Worm (Caenorhabditis elegans) whole organism, late embryonic: Measurements from ENCODE around the gene fkb-3.

Experiments used
- C38D4.7 ChIP-seq: fragments of 200-800 bp; sonication (Bioruptor generic); optimal IDR thresholded peaks from 2 replicates; lab custom pipeline; 2018; ENCODE audit warnings: mild to moderate bottlenecking, missing genetic modification characterization, moderate library complexity, missing compliant biosample characterization
- K02D7.2 ChIP-seq: sonication (generic microtip); optimal IDR thresholded peaks from 2 replicates; lab custom pipeline; 2017; ENCODE audit warnings: mild to moderate bottlenecking, missing genetic modification characterization, missing compliant biosample characterization
- K09A11.1 ChIP-seq: sonication (generic microtip); optimal IDR thresholded peaks from 2 replicates; lab custom pipeline; 2017; ENCODE audit warnings: antibody characterized with exemption, mild to moderate bottlenecking, missing genetic modification characterization, missing compliant biosample characterization; ENCODE audit not compliant: insufficient read depth
- ama-1 ChIP-seq: fragments of 150-350 bp; optimal IDR thresholded peaks from 2 replicates; lab custom pipeline; 2014
- ceh-14 ChIP-seq: sonication (generic microtip); optimal IDR thresholded peaks from 2 replicates; lab custom pipeline; 2016; ENCODE audit warnings: missing genotype, missing genetic modification characterization, missing compliant biosample characterization
- ceh-19 ChIP-seq: fragments of 200-800 bp; sonication (Bioruptor generic); optimal IDR thresholded peaks from 2 replicates; lab custom pipeline; 2018; ENCODE audit warnings: mild to moderate bottlenecking, missing genetic modification characterization, missing compliant biosample characterization
- ceh-22 ChIP-seq: sonication (generic microtip); optimal IDR thresholded peaks from 2 replicates; lab custom pipeline; 2017; ENCODE audit warnings: missing biosample characterization, missing genetic modification characterization
- ceh-24 ChIP-seq: sonication (generic microtip); optimal IDR thresholded peaks from 2 replicates; lab custom pipeline; 2016; ENCODE audit warnings: mild to moderate bottlenecking, missing genetic modification characterization, missing compliant biosample characterization
- ceh-30 ChIP-seq: fragments of 150-350 bp; optimal IDR thresholded peaks from 2 replicates; lab custom pipeline; 2014; ENCODE audit warnings: missing biosample characterization, missing genetic modification characterization
- ceh-48 ChIP-seq: sonication (generic microtip); optimal IDR thresholded peaks from 2 replicates; lab custom pipeline; 2016; ENCODE audit warnings: missing genetic modification characterization, inconsistent platforms, missing compliant biosample characterization
- ceh-6 ChIP-seq: fragments of 200-800 bp; sonication (Bioruptor generic); optimal IDR thresholded peaks from 2 replicates; lab custom pipeline; 2018; ENCODE audit warnings: mild to moderate bottlenecking, missing genetic modification characterization, missing compliant biosample characterization
- dmd-4 ChIP-seq: sonication (generic microtip); optimal IDR thresholded peaks from 2 replicates; lab custom pipeline; 2016; ENCODE audit warnings: borderline replicate concordance, missing genetic modification characterization, missing compliant biosample characterization
- dve-1 ChIP-seq: sonication (generic microtip); optimal IDR thresholded peaks from 2 replicates; lab custom pipeline; 2017; ENCODE audit warnings: antibody characterized with exemption, mild to moderate bottlenecking, missing genetic modification characterization, missing compliant biosample characterization
- elt-4 ChIP-seq: sonication (generic microtip); optimal IDR thresholded peaks from 2 replicates; lab custom pipeline; 2016; ENCODE audit warnings: missing genetic modification characterization, missing compliant biosample characterization
- ets-4 ChIP-seq: sonication (generic microtip); optimal IDR thresholded peaks from 2 replicates; lab custom pipeline; 2016; ENCODE audit warnings: missing genetic modification characterization, missing compliant biosample characterization
- fax-1 ChIP-seq: sonication (generic microtip); optimal IDR thresholded peaks from 2 replicates; lab custom pipeline; 2016; ENCODE audit warnings: missing genotype, missing genetic modification characterization, missing compliant biosample characterization
- fkh-6 ChIP-seq: sonication (generic microtip); optimal IDR thresholded peaks from 2 replicates; lab custom pipeline; 2016; ENCODE audit warnings: missing genetic modification characterization, missing compliant biosample characterization
- gmeb-2 ChIP-seq: sonication (generic microtip); optimal IDR thresholded peaks from 2 replicates; lab custom pipeline; 2016; ENCODE audit warnings: missing genetic modification characterization, inconsistent platforms, missing compliant biosample characterization
- hlh-30 ChIP-seq: sonication (generic microtip); optimal IDR thresholded peaks from 2 replicates; lab custom pipeline; 2017; ENCODE audit warnings: antibody characterized with exemption, missing genetic modification characterization, missing compliant biosample characterization; ENCODE audit not compliant: insufficient read depth
- hlh-6 ChIP-seq: sonication (generic microtip); optimal IDR thresholded peaks from 2 replicates; lab custom pipeline; 2016; ENCODE audit warnings: missing genotype, missing genetic modification characterization, missing compliant biosample characterization
- hlh-8 ChIP-seq: sonication (generic microtip); optimal IDR thresholded peaks from 2 replicates; lab custom pipeline; 2016; ENCODE audit warnings: missing genotype, missing genetic modification characterization, missing compliant biosample characterization
- madf-2 ChIP-seq: sonication (generic microtip); optimal IDR thresholded peaks from 2 replicates; lab custom pipeline; 2017; ENCODE audit warnings: missing genetic modification characterization, missing compliant biosample characterization
- nfya-1 ChIP-seq: sonication (generic microtip); optimal IDR thresholded peaks from 2 replicates; lab custom pipeline; 2017; ENCODE audit warnings: missing genetic modification characterization, mild to moderate bottlenecking, missing compliant biosample characterization, antibody characterized with exemption, moderate library complexity
- nhr-11 ChIP-seq: fragments of 150-350 bp; optimal IDR thresholded peaks from 2 replicates; lab custom pipeline; 2014; ENCODE audit warnings: missing biosample characterization, missing genetic modification characterization
- nhr-232 ChIP-seq: sonication (generic microtip); optimal IDR thresholded peaks from 2 replicates; lab custom pipeline; 2016; ENCODE audit warnings: missing genetic modification characterization, missing compliant biosample characterization
- odd-2 ChIP-seq: sonication (generic microtip); optimal IDR thresholded peaks from 2 replicates; lab custom pipeline; 2017; ENCODE audit warnings: antibody characterized with exemption, mild to moderate bottlenecking, missing genetic modification characterization, missing compliant biosample characterization
- pag-3 ChIP-seq: sonication (generic microtip); optimal IDR thresholded peaks from 2 replicates; lab custom pipeline; 2016; ENCODE audit warnings: missing compliant biosample characterization, missing genetic modification characterization, borderline replicate concordance
- pha-4 ChIP-seq: fragments of 150-350 bp; optimal IDR thresholded peaks from 2 replicates; lab custom pipeline; 2018; ENCODE audit warnings: missing biosample characterization, missing genetic modification reagents, missing genetic modification characterization
- pqm-1 ChIP-seq: sonication (generic microtip); optimal IDR thresholded peaks from 2 replicates; lab custom pipeline; 2016; ENCODE audit warnings: missing genetic modification characterization, missing compliant biosample characterization
- pros-1 ChIP-seq: fragments of 150-350 bp; optimal IDR thresholded peaks from 2 replicates; lab custom pipeline; 2014; ENCODE audit warnings: missing biosample characterization, missing genetic modification reagents, missing genetic modification characterization
- ref-2 ChIP-seq: sonication (generic microtip); optimal IDR thresholded peaks from 2 replicates; lab custom pipeline; 2016; ENCODE audit warnings: missing genetic modification characterization, missing compliant biosample characterization
- rnt-1 ChIP-seq: sonication (generic microtip); optimal IDR thresholded peaks from 2 replicates; lab custom pipeline; 2016; ENCODE audit warnings: missing genetic modification characterization, missing compliant biosample characterization
- sdc-2 ChIP-seq: sonication (generic microtip); optimal IDR thresholded peaks from 2 replicates; lab custom pipeline; 2016; ENCODE audit warnings: missing genotype, missing genetic modification characterization, missing compliant biosample characterization
- sox-2 ChIP-seq: fragments of 200-800 bp; sonication (Bioruptor generic); IDR thresholded peaks from 2 replicates; pipeline ENCODE4 v1.3.6; 2022; ENCODE audit warnings: missing genetic modification reagents, missing genetic modification characterization, missing compliant biosample characterization
- syd-9 ChIP-seq: sonication (generic microtip); optimal IDR thresholded peaks from 2 replicates; lab custom pipeline; 2016; ENCODE audit warnings: mild to moderate bottlenecking, missing genetic modification characterization, moderate library complexity, missing compliant biosample characterization
- ttx-3 ChIP-seq: sonication (generic microtip); optimal IDR thresholded peaks from 2 replicates; lab custom pipeline; 2016; ENCODE audit warnings: missing genetic modification reagents, missing genetic modification characterization, missing compliant biosample characterization
- unc-3 ChIP-seq, 2 experiments: fragments of 200-800 bp in 1 of 2; sonication (Bioruptor generic) in 1 of 2; sonication (generic microtip) in 1 of 2; conservative IDR thresholded peaks in 1 of 2; optimal IDR thresholded peaks in 1 of 2; 2 replicates each; pipeline versions ENCODE4 v1.3.6 to Lab custom; 2016 to 2022; ENCODE audit warnings: missing compliant biosample characterization in 2 of 2, missing genetic modification characterization in 2 of 2, missing genetic modification reagents in 1 of 2
- unc-86 ChIP-seq: sonication (generic microtip); optimal IDR thresholded peaks from 2 replicates; lab custom pipeline; 2016; ENCODE audit warnings: missing genetic modification characterization, missing compliant biosample characterization
- zip-5 ChIP-seq: sonication (generic microtip); optimal IDR thresholded peaks from 2 replicates; lab custom pipeline; 2016; ENCODE audit warnings: missing genetic modification characterization, missing compliant biosample characterization

Gene fkb-3

ce11 chrV:7224947-7225346, at the start of gene fkb-3:
TSS of gene fkb-3 (plus strand) at chrV:7225223.
- no peak for TF ChIP-seq ceh-24 (tag; lab: Kevin White, UChicago)

- no peak for TF ChIP-seq C38D4.7 (GFP tag; lab: Kevin White, UChicago)
- TF ChIP-seq rnt-1, result no peak
- no peak for TF ChIP-seq ceh-14 (tag; lab: Kevin White, UChicago)
- TF ChIP-seq syd-9 (tag; lab: Kevin White, UChicago), result no peak
- TF ChIP-seq ceh-22 (tag; lab: Kevin White, UChicago), result no peak
- no peak for TF ChIP-seq unc-86 (tag; lab: Kevin White, UChicago)
- no peak for TF ChIP-seq fax-1
- no peak for TF ChIP-seq pag-3 (tag; lab: Kevin White, UChicago)
- TF ChIP-seq sdc-2 (tag; lab: Kevin White, UChicago), result no peak
- no peak for TF ChIP-seq nfya-1
- no peak for TF ChIP-seq odd-2
- TF ChIP-seq dmd-4, result no peak
- no peak for TF ChIP-seq ets-4 (tag; lab: Kevin White, UChicago)
- no peak for TF ChIP-seq hlh-30 (tag; lab: Kevin White, UChicago)
- no peak for TF ChIP-seq pqm-1 (tag; lab: Kevin White, UChicago)
- no peak for TF ChIP-seq K09A11.1 (tag; lab: Kevin White, UChicago)
- no peak for TF ChIP-seq ceh-19 (GFP tag; lab: Kevin White, UChicago)
- TF ChIP-seq hlh-8 (tag; lab: Kevin White, UChicago), result no peak
Observed at ce11 chrV:7178843-7179242, 46.2 kb upstream of the fkb-3 start, which contains the start of gene cpsf-2. TSS of gene cpsf-2 (plus strand) at chrV:7179172.

ce11 chrV:7184549-7184948, 40.5 kb upstream of the fkb-3 start, which contains the start of gene pitr-5:
TSS of gene pitr-5 (plus strand) at chrV:7184849.
- no peak for TF ChIP-seq ceh-22 (tag; lab: Kevin White, UChicago)
- TF ChIP-seq K02D7.2, result no peak
- no peak for TF ChIP-seq sox-2 (GFP tag; lab: Robert Waterston, UW)
- TF ChIP-seq ama-1 (lab: Kevin White, UChicago), result no peak
- TF ChIP-seq ceh-48 (tag; lab: Kevin White, UChicago), result no peak
- TF ChIP-seq pha-4 (tag; lab: Kevin White, UChicago), result no peak
- TF ChIP-seq zip-5, result no peak
- TF ChIP-seq syd-9 (tag; lab: Kevin White, UChicago), result no peak
- no peak for TF ChIP-seq dve-1 (tag; lab: Kevin White, UChicago)
- no peak for TF ChIP-seq ceh-6 (GFP tag; lab: Kevin White, UChicago)
- no peak for TF ChIP-seq odd-2
- no peak for TF ChIP-seq nhr-11
- no peak for TF ChIP-seq pag-3 (tag; lab: Kevin White, UChicago)
- no peak for TF ChIP-seq ttx-3 (tag; lab: Kevin White, UChicago)
- no peak for TF ChIP-seq fax-1
- no peak for TF ChIP-seq ref-2

- TF ChIP-seq unc-3 (GFP tag; conservative IDR thresholded peaks at IDR 0.05; lab: Robert Waterston, UW) (no peak), unc-3 (tag; optimal IDR thresholded peaks at IDR 0.05; lab: Kevin White, UChicago) (no peak), madf-2 (tag; lab: Kevin White, UChicago) (no peak), nhr-232 (tag; lab: Kevin White, UChicago) (no peak), fkh-6 (tag; lab: Kevin White, UChicago) (no peak), ceh-30 (tag; lab: Kevin White, UChicago) (no peak), gmeb-2 (tag; lab: Kevin White, UChicago) (no peak), dmd-4 (no peak), elt-4 (tag; lab: Kevin White, UChicago) (no peak), hlh-6 (tag; lab: Kevin White, UChicago) (no peak), pros-1 (tag; lab: Kevin White, UChicago) (no peak), ets-4 (tag; lab: Kevin White, UChicago) (no peak)
Observed at ce11 chrV:7186599-7186998, 38.4 kb upstream of the fkb-3 start.
